Worm (Caenorhabditis elegans) whole organism, L1 larva: Measurements from ENCODE around the gene cah-3.

ENCODE experiments used
- fkh-8 ChIP-seq: sonication (generic microtip); optimal IDR thresholded peaks from 2 replicates; lab custom pipeline; 2016; ENCODE audit warnings: mild to moderate bottlenecking, missing genetic modification characterization, missing compliant biosample characterization
- mdl-1 ChIP-seq, 2 experiments: fragments of 150-350 bp; optimal IDR thresholded peaks; 2 replicates each; lab custom pipeline; 2014 to 2017; ENCODE audit warnings: missing biosample characterization in 2 of 2, missing genetic modification characterization in 2 of 2, inconsistent platforms in 1 of 2

ce11 chrX:16468845-16469244, 18.4 kb upstream of the cah-3 start:
- TF ChIP-seq mdl-1 (tag; optimal IDR thresholded peaks at IDR 0.05; lab: Kevin White, UChicago) (no peak), fkh-8 (tag; lab: Kevin White, UChicago) (no peak)
